Fruit fly (Drosophila melanogaster) whole organism, embryonic: ENCODE results near the gene pyd.

ENCODE experiments used
- Abd-B ChIP-seq: fragments of 200-800 bp; sonication (Bioruptor generic); optimal IDR thresholded peaks from 2 replicates; lab custom pipeline; 2018; ENCODE audit warnings: missing biosample characterization, mild to moderate bottlenecking, missing genetic modification characterization, moderate library complexity
- Blimp-1 ChIP-seq: fragments of 200-800 bp; sonication (Bioruptor generic); optimal IDR thresholded peaks from 3 replicates; lab custom pipeline; 2018; ENCODE audit warnings: missing biosample characterization, missing genetic modification characterization, mild to moderate bottlenecking, moderate library complexity, missing genetic modification reagents
- Bteb2 ChIP-seq: fragments of 200-800 bp; sonication (Bioruptor generic); optimal IDR thresholded peaks from 2 replicates; lab custom pipeline; 2016; ENCODE audit warnings: missing biosample characterization, missing genetic modification characterization
- CG10209 ChIP-seq: fragments of 200-800 bp; sonication (Bioruptor generic); optimal IDR thresholded peaks from 3 replicates; lab custom pipeline; 2017; ENCODE audit warnings: missing biosample characterization, mild to moderate bottlenecking, missing genetic modification characterization, missing genetic modification reagents
- CG11723 ChIP-seq: fragments of 200-800 bp; sonication (Bioruptor generic); optimal IDR thresholded peaks from 2 replicates; lab custom pipeline; 2017; ENCODE audit warnings: missing biosample characterization, mild to moderate bottlenecking, missing genetic modification characterization
- CG13424 ChIP-seq: fragments of 200-800 bp; sonication (Bioruptor generic); optimal IDR thresholded peaks from 2 replicates; lab custom pipeline; 2019; ENCODE audit warnings: missing biosample characterization, mild to moderate bottlenecking, missing genetic modification characterization, moderate library complexity
- CG14050 ChIP-seq: fragments of 200-800 bp; sonication (Bioruptor generic); IDR thresholded peaks from 3 replicates; pipeline ENCODE4 v1.3.6; 2022; ENCODE audit warnings: missing biosample characterization, missing genetic modification characterization
- CG14441 ChIP-seq: fragments of 200-800 bp; sonication (Bioruptor generic); IDR thresholded peaks from 2 replicates; pipeline ENCODE4 v1.3.6; 2022; ENCODE audit warnings: missing biosample characterization, missing genetic modification characterization
- CG17385 ChIP-seq: fragments of 200-800 bp; sonication (Bioruptor generic); optimal IDR thresholded peaks from 3 replicates; lab custom pipeline; 2018; ENCODE audit warnings: missing biosample characterization, mild to moderate bottlenecking, missing genetic modification characterization
- CG1832 ChIP-seq: fragments of 200-800 bp; sonication (Bioruptor generic); optimal IDR thresholded peaks from 2 replicates; lab custom pipeline; 2017; ENCODE audit warnings: missing biosample characterization, mild to moderate bottlenecking, missing genetic modification characterization, inconsistent platforms
- CG2120 ChIP-seq: fragments of 200-800 bp; sonication (Bioruptor generic); optimal IDR thresholded peaks from 3 replicates; lab custom pipeline; 2016; ENCODE audit warnings: missing biosample characterization, missing genetic modification characterization
- CG3838 ChIP-seq: fragments of 200-800 bp; sonication (Bioruptor generic); optimal IDR thresholded peaks from 3 replicates; lab custom pipeline; 2016; ENCODE audit warnings: missing biosample characterization, missing genetic modification characterization
- CG3847 ChIP-seq: fragments of 200-800 bp; sonication (Bioruptor generic); IDR thresholded peaks from 2 replicates; pipeline ENCODE4 v1.3.6; 2022; ENCODE audit warnings: missing biosample characterization, missing genetic modification characterization
- CG4282 ChIP-seq: fragments of 200-800 bp; sonication (Bioruptor generic); optimal IDR thresholded peaks from 2 replicates; lab custom pipeline; 2016; ENCODE audit warnings: missing biosample characterization, missing genetic modification characterization
- CG43689 ChIP-seq: fragments of 200-800 bp; sonication (Bioruptor generic); IDR thresholded peaks from 2 replicates; pipeline ENCODE4 v1.3.6; 2022; ENCODE audit warnings: missing biosample characterization, missing genetic modification characterization
- CG6854 ChIP-seq: fragments of 200-800 bp; sonication (Bioruptor generic); optimal IDR thresholded peaks from 3 replicates; lab custom pipeline; 2017; ENCODE audit warnings: missing biosample characterization, mild to moderate bottlenecking, missing genetic modification characterization
- CG7556 ChIP-seq: fragments of 200-800 bp; sonication (Bioruptor generic); optimal IDR thresholded peaks from 2 replicates; lab custom pipeline; 2017; ENCODE audit warnings: missing biosample characterization, mild to moderate bottlenecking, missing genetic modification characterization
- CG8089 ChIP-seq: fragments of 200-800 bp; sonication (Bioruptor generic); optimal IDR thresholded peaks from 3 replicates; lab custom pipeline; 2016; ENCODE audit warnings: missing biosample characterization, missing genetic modification characterization
- CG8388 ChIP-seq: fragments of 200-800 bp; sonication (Bioruptor generic); optimal IDR thresholded peaks from 2 replicates; lab custom pipeline; 2019; ENCODE audit warnings: missing biosample characterization, mild to moderate bottlenecking, missing genetic modification characterization, moderate library complexity
- Chrac-16 ChIP-seq: fragments of 200-800 bp; sonication (Bioruptor generic); optimal IDR thresholded peaks from 3 replicates; lab custom pipeline; 2016; ENCODE audit warnings: missing biosample characterization, missing genetic modification characterization
- CkIIα-i1 ChIP-seq: fragments of 200-800 bp; sonication (Bioruptor generic); IDR thresholded peaks from 2 replicates; pipeline ENCODE4 v1.3.6; 2022; ENCODE audit warnings: missing biosample characterization, missing genetic modification characterization
- Deaf1 ChIP-seq: fragments of 200-800 bp; optimal IDR thresholded peaks from 3 replicates; lab custom pipeline; 2019; ENCODE audit warnings: missing biosample characterization, mild to moderate bottlenecking, missing genetic modification characterization, moderate library complexity
- Dek ChIP-seq: fragments of 200-800 bp; sonication (Bioruptor generic); optimal IDR thresholded peaks from 3 replicates; lab custom pipeline; 2019; ENCODE audit warnings: missing biosample characterization, mild to moderate bottlenecking, missing genetic modification characterization, moderate library complexity
- Dp ChIP-seq: fragments of 200-800 bp; sonication (Bioruptor generic); optimal IDR thresholded peaks from 2 replicates; lab custom pipeline; 2018; ENCODE audit warnings: missing biosample characterization, mild to moderate bottlenecking, missing genetic modification characterization, moderate library complexity
- Eip74EF ChIP-seq, 2 experiments: fragments of 200-800 bp in 1 of 2; fragments of >200 bp in 1 of 2; sonication (Bioruptor generic) in 1 of 2; optimal IDR thresholded peaks; 2 replicates each; lab custom pipeline; 2017 to 2019; ENCODE audit warnings: missing biosample characterization in 2 of 2, missing genetic modification characterization in 2 of 2, mild to moderate bottlenecking in 1 of 2, moderate library complexity in 1 of 2
- Fer1 ChIP-seq: fragments of 200-800 bp; sonication (Bioruptor generic); optimal IDR thresholded peaks from 2 replicates; lab custom pipeline; 2017; ENCODE audit warnings: missing biosample characterization, mild to moderate bottlenecking, missing genetic modification characterization
- GATAe ChIP-seq: fragments of 200-800 bp; sonication (Bioruptor generic); conservative IDR thresholded peaks from 2 replicates; pipeline ENCODE4 v1.3.6; 2022; ENCODE audit warnings: missing biosample characterization, missing genetic modification characterization
- Gsc ChIP-seq: fragments of 200-800 bp; sonication (Bioruptor generic); IDR thresholded peaks from 2 replicates; pipeline ENCODE4 v1.3.6; 2022; ENCODE audit warnings: missing biosample characterization, missing genetic modification characterization
- HLH3B ChIP-seq: fragments of 200-800 bp; sonication (Bioruptor generic); IDR thresholded peaks from 2 replicates; pipeline ENCODE4 v1.3.6; 2022; ENCODE audit warnings: missing biosample characterization, missing genetic modification characterization
- HLH54F ChIP-seq: fragments of 200-800 bp; sonication (Bioruptor generic); optimal IDR thresholded peaks from 3 replicates; lab custom pipeline; 2016; ENCODE audit warnings: missing biosample characterization, missing genetic modification characterization
- Lhr ChIP-seq: fragments of 200-800 bp; sonication (Bioruptor generic); optimal IDR thresholded peaks from 3 replicates; lab custom pipeline; 2017; ENCODE audit warnings: mild to moderate bottlenecking, missing biosample characterization, missing genetic modification reagents, missing genetic modification characterization
- Neu2 ChIP-seq: fragments of 200-800 bp; sonication (Bioruptor generic); optimal IDR thresholded peaks from 3 replicates; lab custom pipeline; 2016; ENCODE audit warnings: missing biosample characterization, missing genetic modification characterization, borderline replicate concordance
- NfI ChIP-seq: fragments of 200-800 bp; sonication (Bioruptor generic); optimal IDR thresholded peaks from 3 replicates; lab custom pipeline; 2018; ENCODE audit warnings: missing biosample characterization, mild to moderate bottlenecking, missing genetic modification characterization, moderate library complexity
- Ptx1 ChIP-seq: fragments of 200-800 bp; sonication (Bioruptor generic); IDR thresholded peaks from 2 replicates; pipeline ENCODE4 v1.3.6; 2022; ENCODE audit warnings: missing biosample characterization, missing genetic modification characterization
- Sry-δ ChIP-seq: fragments of 200-800 bp; sonication (Bioruptor generic); optimal IDR thresholded peaks from 2 replicates; lab custom pipeline; 2016; ENCODE audit warnings: missing biosample characterization, missing genetic modification characterization
- cad ChIP-seq: fragments of >200 bp; optimal IDR thresholded peaks from 2 replicates; lab custom pipeline; 2017; ENCODE audit warnings: missing biosample characterization, missing genetic modification characterization
- en ChIP-seq: fragments of 200-800 bp; sonication (Bioruptor generic); optimal IDR thresholded peaks from 2 replicates; lab custom pipeline; 2016; ENCODE audit warnings: missing biosample characterization, missing genetic modification characterization
- fd3F ChIP-seq: fragments of 200-800 bp; sonication (Bioruptor generic); optimal IDR thresholded peaks from 2 replicates; lab custom pipeline; 2018; ENCODE audit warnings: missing biosample characterization, mild to moderate bottlenecking, missing genetic modification characterization, moderate library complexity
- gcm ChIP-seq: fragments of 200-800 bp; sonication (Bioruptor generic); optimal IDR thresholded peaks from 2 replicates; lab custom pipeline; 2019; ENCODE audit warnings: missing biosample characterization, mild to moderate bottlenecking, missing genetic modification characterization, moderate library complexity
- grn ChIP-seq: fragments of 200-800 bp; sonication (Bioruptor generic); optimal IDR thresholded peaks from 3 replicates; lab custom pipeline; 2017; ENCODE audit warnings: missing biosample characterization, missing genetic modification characterization
- insv ChIP-seq, 2 experiments: fragments of 200-800 bp; sonication (Bioruptor generic); optimal IDR thresholded peaks; 3 replicates each; lab custom pipeline; 2016 to 2018; ENCODE audit warnings: missing biosample characterization in 2 of 2, missing genetic modification characterization in 2 of 2
- kah ChIP-seq: fragments of 200-800 bp; sonication (Bioruptor generic); optimal IDR thresholded peaks from 2 replicates; lab custom pipeline; 2018; ENCODE audit warnings: missing biosample characterization, mild to moderate bottlenecking, missing genetic modification characterization
- nom ChIP-seq: fragments of 200-800 bp; sonication (Bioruptor generic); optimal IDR thresholded peaks from 2 replicates; lab custom pipeline; 2017; ENCODE audit warnings: missing biosample characterization, missing genetic modification characterization, mild to moderate bottlenecking, moderate library complexity, missing genetic modification reagents
- pfk ChIP-seq: fragments of 200-800 bp; sonication (Bioruptor generic); optimal IDR thresholded peaks from 2 replicates; lab custom pipeline; 2018; ENCODE audit warnings: missing biosample characterization, mild to moderate bottlenecking, missing genetic modification characterization, moderate library complexity
- phol ChIP-seq: fragments of 200-800 bp; sonication (Bioruptor generic); optimal IDR thresholded peaks from 3 replicates; lab custom pipeline; 2018; ENCODE audit warnings: missing biosample characterization, mild to moderate bottlenecking, missing genetic modification characterization, moderate library complexity
- sc ChIP-seq, 3 experiments: fragments of >200 bp in 2 of 3; fragments of 200-800 bp in 1 of 3; sonication (Bioruptor generic) in 1 of 3; optimal IDR thresholded peaks; 2 replicates in 2 of 3; 3 replicates in 1 of 3; lab custom pipeline; 2017; ENCODE audit warnings: mild to moderate bottlenecking in 1 of 3, missing biosample characterization in 1 of 3, missing genetic modification characterization in 1 of 3, missing genetic modification reagents in 1 of 3
- trem ChIP-seq: fragments of 200-800 bp; optimal IDR thresholded peaks from 3 replicates; lab custom pipeline; 2019; ENCODE audit warnings: missing biosample characterization, mild to moderate bottlenecking, missing genetic modification characterization, moderate library complexity
- zfh1 ChIP-seq: fragments of 200-800 bp; sonication (Bioruptor generic); IDR thresholded peaks from 3 replicates; pipeline ENCODE4 v1.3.6; 2022; ENCODE audit warnings: missing biosample characterization, missing genetic modification characterization

Gene pyd

dm6 chr3R:8931777-8932345, at the start of gene pyd (continued):
- TF ChIP-seq en (peak; percentile 18), Gsc (no peak), Abd-B (GFP tag; lab: Kevin White, UChicago) (peak; percentile 29), Eip74EF (GFP tag; optimal IDR thresholded peaks at IDR 0.05; lab: Kevin White, UChicago) (peak in 1 of 2 experiments; percentile 26), HLH3B (GFP tag; lab: Robert Waterston, UW) (peak; percentile 32; the same call in 1 of the 2 replicates), CG8388 (GFP tag; lab: Kevin White, UChicago) (peak; percentile 49), CG43689 (GFP tag; lab: Robert Waterston, UW) (no peak), sc (optimal IDR thresholded peaks at IDR 0.05; lab: Kevin White, UChicago) (no peak), sc (GFP tag; optimal IDR thresholded peaks at IDR 0.05; lab: Kevin White, UChicago) (peak; percentile 33), zfh1 (GFP tag; lab: Robert Waterston, UW) (0 out of 3 replicates have a peak, but pooled peaks have one; percentile 51), Dp (GFP tag; lab: Kevin White, UChicago) (peak; percentile 49), CG11723 (GFP tag; lab: Kevin White, UChicago) (peak; percentile 36), trem (tag; lab: Kevin White, UChicago) (peak; percentile 70), NfI (GFP tag; lab: Kevin White, UChicago) (peak; percentile 69), Fer1 (GFP tag; lab: Kevin White, UChicago) (peak; percentile 76), Dek (tag; lab: Kevin White, UChicago) (no peak), CG3847 (GFP tag; lab: Robert Waterston, UW) (peak; percentile 58), Bteb2 (GFP tag; lab: Kevin White, UChicago) (peak; percentile 63), GATAe (GFP tag; lab: Robert Waterston, UW) (no peak), CG17385 (GFP tag; lab: Kevin White, UChicago) (peak; percentile 47), HLH54F (GFP tag; lab: Kevin White, UChicago) (peak; percentile 65), cad (GFP tag; lab: Kevin White, UChicago) (no peak), Neu2 (GFP tag; lab: Kevin White, UChicago) (peak; percentile 48), CG14441 (GFP tag; lab: Robert Waterston, UW) (peak; percentile 46; the same call in 1 of the 2 replicates), insv (GFP tag; optimal IDR thresholded peaks at IDR 0.05; lab: Kevin White, UChicago) (peak in 1 of 2 experiments; percentile 60), gcm (GFP tag; lab: Kevin White, UChicago) (peak; percentile 55), phol (tag; lab: Kevin White, UChicago) (peak; percentile 94), Sry-δ (GFP tag; lab: Kevin White, UChicago) (peak; percentile 83), pfk (peak; percentile 60), Lhr (GFP tag; lab: Kevin White, UChicago) (peak; percentile 63), kah (GFP tag; lab: Kevin White, UChicago) (peak; percentile 43), CG1832 (GFP tag; lab: Kevin White, UChicago) (no peak), CG4282 (GFP tag; lab: Kevin White, UChicago) (peak; percentile 51), CG14050 (GFP tag; lab: Robert Waterston, UW) (0 out of 3 replicates have a peak, but pooled peaks have one; percentile 34), CG13424 (peak; percentile 65), CG6854 (GFP tag; lab: Kevin White, UChicago) (no peak), grn (GFP tag; lab: Kevin White, UChicago) (peak; percentile 64), CG2120 (GFP tag; lab: Kevin White, UChicago) (peak; percentile 78), Deaf1 (tag; lab: Kevin White, UChicago) (peak; percentile 69), fd3F (GFP tag; lab: Kevin White, UChicago) (peak; percentile 14), Ptx1 (peak; percentile 55), CkIIα-i1 (GFP tag; lab: Robert Waterston, UW) (no peak), CG3838 (GFP tag; lab: Kevin White, UChicago) (no peak), CG10209 (peak; percentile 63), CG8089 (GFP tag; lab: Kevin White, UChicago) (peak; percentile 58), Blimp-1 (peak; percentile 48), nom (peak; percentile 52), CG7556 (GFP tag; lab: Kevin White, UChicago) (peak; percentile 46), Chrac-16 (peak; percentile 45)
